Fruit fly (Drosophila melanogaster) whole organism, embryonic: ENCODE results near the gene Ccz1.

ENCODE experiments used
- Awh ChIP-seq: fragments of 200-800 bp; sonication (Bioruptor generic); IDR thresholded peaks from 2 replicates; pipeline ENCODE4, ENCODE4 v1.3.6; 2022; ENCODE audit warnings: missing biosample characterization, missing genetic modification characterization
- CG10209 ChIP-seq: fragments of 200-800 bp; sonication (Bioruptor generic); optimal IDR thresholded peaks from 3 replicates; lab custom pipeline; 2017; ENCODE audit warnings: missing biosample characterization, mild to moderate bottlenecking, missing genetic modification characterization, missing genetic modification reagents
- CG10267 ChIP-seq: fragments of 200-800 bp; sonication (Bioruptor generic); optimal IDR thresholded peaks from 2 replicates; lab custom pipeline; 2018; ENCODE audit warnings: missing biosample characterization, mild to moderate bottlenecking, missing genetic modification characterization, moderate library complexity
- CG12219 ChIP-seq: fragments of 200-800 bp; sonication (Bioruptor generic); optimal IDR thresholded peaks from 3 replicates; lab custom pipeline; 2018; ENCODE audit warnings: missing biosample characterization, mild to moderate bottlenecking, missing genetic modification characterization
- CG14965 ChIP-seq: fragments of 200-800 bp; sonication (Bioruptor generic); optimal IDR thresholded peaks from 2 replicates; lab custom pipeline; 2016; ENCODE audit warnings: missing biosample characterization, missing genetic modification characterization, borderline replicate concordance
- CG17829 ChIP-seq: fragments of 200-800 bp; optimal IDR thresholded peaks from 2 replicates; lab custom pipeline; 2019; ENCODE audit warnings: missing biosample characterization, mild to moderate bottlenecking, missing genetic modification characterization, moderate library complexity
- CG2202 ChIP-seq: fragments of 200-800 bp; sonication (Bioruptor generic); optimal IDR thresholded peaks from 2 replicates; lab custom pipeline; 2018; ENCODE audit warnings: missing biosample characterization, mild to moderate bottlenecking, missing genetic modification characterization
- CG3407 ChIP-seq: fragments of 200-800 bp; sonication (Bioruptor generic); optimal IDR thresholded peaks from 2 replicates; lab custom pipeline; 2018; ENCODE audit warnings: missing biosample characterization, mild to moderate bottlenecking, missing genetic modification characterization
- CG34224 ChIP-seq: fragments of 200-800 bp; sonication (Bioruptor generic); IDR thresholded peaks from 3 replicates; pipeline ENCODE4 v1.3.6; 2022; ENCODE audit warnings: missing biosample characterization, missing genetic modification characterization; ENCODE audit not compliant: partially characterized antibody
- CG7372 ChIP-seq: fragments of 200-800 bp; sonication (Bioruptor generic); IDR thresholded peaks from 2 replicates; pipeline ENCODE4 v1.3.6; 2022; ENCODE audit warnings: missing biosample characterization, missing genetic modification characterization
- CG8359 ChIP-seq: fragments of 200-800 bp; sonication (Bioruptor generic); optimal IDR thresholded peaks from 2 replicates; lab custom pipeline; 2017; ENCODE audit warnings: missing biosample characterization, mild to moderate bottlenecking, missing genetic modification characterization, borderline replicate concordance
- CG9727 ChIP-seq: fragments of 200-800 bp; sonication (Bioruptor generic); optimal IDR thresholded peaks from 3 replicates; lab custom pipeline; 2017; ENCODE audit warnings: missing biosample characterization, mild to moderate bottlenecking, missing genetic modification characterization
- CTCF ChIP-seq: fragments of 200-800 bp; sonication (Bioruptor generic); optimal IDR thresholded peaks from 2 replicates; lab custom pipeline; 2017; ENCODE audit warnings: missing biosample characterization, mild to moderate bottlenecking, missing genetic modification characterization, moderate library complexity
- Camta ChIP-seq: fragments of 200-800 bp; sonication (Bioruptor generic); optimal IDR thresholded peaks from 2 replicates; lab custom pipeline; 2016; ENCODE audit warnings: missing biosample characterization, missing genetic modification characterization
- CkIIα-i1 ChIP-seq: fragments of 200-800 bp; sonication (Bioruptor generic); IDR thresholded peaks from 2 replicates; pipeline ENCODE4 v1.3.6; 2022; ENCODE audit warnings: missing biosample characterization, missing genetic modification characterization
- D19A ChIP-seq: fragments of 200-800 bp; optimal IDR thresholded peaks from 3 replicates; lab custom pipeline; 2019; ENCODE audit warnings: missing biosample characterization, mild to moderate bottlenecking, missing genetic modification characterization, moderate library complexity
- Dll ChIP-seq: fragments of 200-800 bp; sonication (Bioruptor generic); IDR thresholded peaks from 4 replicates; pipeline ENCODE4 v1.3.6; 2022; ENCODE audit warnings: missing biosample characterization, missing genetic modification characterization; ENCODE audit not compliant: partially characterized antibody
- Fer2 ChIP-seq: fragments of 200-800 bp; sonication (Bioruptor generic); optimal IDR thresholded peaks from 2 replicates; lab custom pipeline; 2018; ENCODE audit warnings: missing biosample characterization, mild to moderate bottlenecking, missing genetic modification characterization, moderate library complexity
- HLHmδ ChIP-seq: fragments of 200-800 bp; sonication (Bioruptor generic); optimal IDR thresholded peaks from 2 replicates; lab custom pipeline; 2018; ENCODE audit warnings: missing biosample characterization, mild to moderate bottlenecking, missing genetic modification characterization, moderate library complexity
- Lhr ChIP-seq: fragments of 200-800 bp; sonication (Bioruptor generic); optimal IDR thresholded peaks from 3 replicates; lab custom pipeline; 2017; ENCODE audit warnings: mild to moderate bottlenecking, missing biosample characterization, missing genetic modification reagents, missing genetic modification characterization
- MESR4 ChIP-seq: fragments of 200-800 bp; sonication (Bioruptor generic); optimal IDR thresholded peaks from 2 replicates; lab custom pipeline; 2018; ENCODE audit warnings: missing biosample characterization, mild to moderate bottlenecking, missing genetic modification characterization, moderate library complexity
- Med ChIP-seq: fragments of 200-800 bp; sonication (Bioruptor generic); peaks from one replicate; lab custom pipeline; 2016; ENCODE audit warnings: missing biosample characterization, missing genetic modification characterization, mild to moderate bottlenecking, inconsistent platforms, moderate library complexity
- NK7.1 ChIP-seq: fragments of 200-800 bp; sonication (Bioruptor generic); optimal IDR thresholded peaks from 3 replicates; lab custom pipeline; 2016; ENCODE audit warnings: missing biosample characterization, missing genetic modification characterization
- Sox100B ChIP-seq: fragments of 200-800 bp; sonication (Bioruptor generic); optimal IDR thresholded peaks from 3 replicates; lab custom pipeline; 2018; ENCODE audit warnings: missing biosample characterization, mild to moderate bottlenecking, missing genetic modification characterization
- Xrp1 ChIP-seq: fragments of 200-800 bp; sonication (Bioruptor generic); IDR thresholded peaks from 2 replicates; pipeline ENCODE4 v1.3.6; 2022; ENCODE audit warnings: missing biosample characterization, missing genetic modification characterization
- abd-A ChIP-seq: fragments of 200-800 bp; sonication (Bioruptor generic); optimal IDR thresholded peaks from 3 replicates; lab custom pipeline; 2019; ENCODE audit warnings: missing biosample characterization, mild to moderate bottlenecking, missing genetic modification characterization, moderate library complexity
- al ChIP-seq: fragments of 200-800 bp; sonication (Bioruptor generic); IDR thresholded peaks from 2 replicates; pipeline ENCODE4 v1.3.6; 2022; ENCODE audit warnings: missing biosample characterization, missing genetic modification characterization
- chinmo ChIP-seq: fragments of 200-800 bp; sonication (Bioruptor generic); IDR thresholded peaks from 4 replicates; pipeline ENCODE4 v1.3.6; 2022; ENCODE audit warnings: missing biosample characterization, missing genetic modification characterization; ENCODE audit not compliant: partially characterized antibody
- crol ChIP-seq: fragments of 200-800 bp; sonication (Bioruptor generic); IDR thresholded peaks from 2 replicates; pipeline ENCODE4 v1.3.6; 2022; ENCODE audit warnings: missing biosample characterization, missing genetic modification characterization
- crp ChIP-seq, 2 experiments: fragments of 200-800 bp; sonication (Bioruptor generic); optimal IDR thresholded peaks; 2 replicates in 1 of 2; 3 replicates in 1 of 2; lab custom pipeline; 2017; ENCODE audit warnings: missing biosample characterization in 2 of 2, missing genetic modification characterization in 2 of 2, mild to moderate bottlenecking in 1 of 2, moderate library complexity in 1 of 2
- dpn ChIP-seq, 2 experiments: fragments of 200-800 bp; sonication (Bioruptor generic); optimal IDR thresholded peaks; 3 replicates each; lab custom pipeline; 2016; ENCODE audit warnings: missing biosample characterization in 2 of 2, missing genetic modification characterization in 2 of 2
- esg ChIP-seq: fragments of 200-800 bp; sonication (Bioruptor generic); conservative IDR thresholded peaks from 2 replicates; pipeline ENCODE4 v1.3.6; 2022; ENCODE audit warnings: missing biosample characterization, missing genetic modification characterization
- eve ChIP-seq, 2 experiments: fragments of >200 bp; optimal IDR thresholded peaks; 2 replicates each; lab custom pipeline; 2017; ENCODE audit warnings: missing biosample characterization in 2 of 2, missing genetic modification characterization in 2 of 2
- fd102C ChIP-seq: fragments of 200-800 bp; sonication (Bioruptor generic); optimal IDR thresholded peaks from 2 replicates; lab custom pipeline; 2018; ENCODE audit warnings: missing biosample characterization, mild to moderate bottlenecking, missing genetic modification characterization, moderate library complexity
- gcm ChIP-seq: fragments of 200-800 bp; sonication (Bioruptor generic); optimal IDR thresholded peaks from 2 replicates; lab custom pipeline; 2019; ENCODE audit warnings: missing biosample characterization, mild to moderate bottlenecking, missing genetic modification characterization, moderate library complexity
- gcm2 ChIP-seq: fragments of 200-800 bp; sonication (Bioruptor generic); optimal IDR thresholded peaks from 2 replicates; lab custom pipeline; 2016; ENCODE audit warnings: missing biosample characterization, missing genetic modification characterization
- gem ChIP-seq: fragments of 200-800 bp; sonication (Bioruptor generic); optimal IDR thresholded peaks from 2 replicates; lab custom pipeline; 2019; ENCODE audit warnings: missing biosample characterization, mild to moderate bottlenecking, missing genetic modification characterization, moderate library complexity
- ind ChIP-seq: fragments of 200-800 bp; sonication (Bioruptor generic); optimal IDR thresholded peaks from 3 replicates; lab custom pipeline; 2016; ENCODE audit warnings: missing biosample characterization, missing genetic modification characterization
- nau ChIP-seq: fragments of 200-800 bp; sonication (Bioruptor generic); optimal IDR thresholded peaks from 3 replicates; lab custom pipeline; 2017; ENCODE audit warnings: missing biosample characterization, mild to moderate bottlenecking, missing genetic modification characterization, missing genetic modification reagents
- oc ChIP-seq: fragments of 200-800 bp; sonication (Bioruptor generic); optimal IDR thresholded peaks from 2 replicates; lab custom pipeline; 2018; ENCODE audit warnings: missing biosample characterization, mild to moderate bottlenecking, missing genetic modification characterization, moderate library complexity
- onecut ChIP-seq: fragments of 200-800 bp; sonication (Bioruptor generic); IDR thresholded peaks from 2 replicates; pipeline ENCODE4 v1.3.6; 2022; ENCODE audit warnings: missing biosample characterization, missing genetic modification characterization
- ssp ChIP-seq: fragments of 200-800 bp; sonication (Bioruptor generic); IDR thresholded peaks from 2 replicates; pipeline ENCODE4 v1.3.6; 2022; ENCODE audit warnings: missing biosample characterization, missing genetic modification characterization
- stc ChIP-seq: fragments of 200-800 bp; sonication (Bioruptor generic); IDR thresholded peaks from 2 replicates; pipeline ENCODE4 v1.3.6; 2022; ENCODE audit warnings: missing biosample characterization, missing genetic modification characterization
- tio ChIP-seq: fragments of 200-800 bp; sonication (Bioruptor generic); optimal IDR thresholded peaks from 2 replicates; lab custom pipeline; 2017; ENCODE audit warnings: missing biosample characterization, missing genetic modification characterization, inconsistent platforms
- vvl ChIP-seq: fragments of 200-800 bp; sonication (Bioruptor generic); IDR thresholded peaks from 2 replicates; pipeline ENCODE4 v1.3.6; 2022; ENCODE audit warnings: missing biosample characterization, missing genetic modification characterization
- zen ChIP-seq: fragments of 200-800 bp; sonication (Bioruptor generic); optimal IDR thresholded peaks from 3 replicates; lab custom pipeline; 2018; ENCODE audit warnings: missing biosample characterization, mild to moderate bottlenecking, missing genetic modification characterization, moderate library complexity
- zf30C ChIP-seq: fragments of 200-800 bp; sonication (Bioruptor generic); optimal IDR thresholded peaks from 3 replicates; lab custom pipeline; 2018; ENCODE audit warnings: missing biosample characterization, mild to moderate bottlenecking, missing genetic modification characterization

The Ccz1 gene

DNA sequence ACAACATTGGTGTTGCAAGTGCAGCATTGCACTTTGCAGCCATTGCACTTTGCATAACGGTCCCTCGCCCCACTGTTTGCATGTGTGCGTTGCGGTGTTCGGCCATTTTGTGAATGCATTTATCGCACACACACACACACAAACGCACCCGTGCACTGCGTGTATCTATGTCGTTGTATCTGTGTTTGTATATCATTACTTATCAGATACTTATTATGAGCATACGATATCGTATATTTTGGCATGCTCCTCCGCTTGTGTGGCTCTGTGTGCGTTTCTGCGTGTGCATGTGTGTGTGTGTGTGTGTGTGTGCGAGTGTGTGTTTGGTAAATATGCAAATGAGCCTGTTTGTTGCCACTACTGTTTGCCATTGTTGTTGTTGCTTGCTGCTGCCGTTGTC, 22.1 kb downstream of the Ccz1 start (continued):
- TF ChIP-seq Dll (GFP tag; lab: Robert Waterston, UW) (0 out of 4 replicates have a peak, but pooled peaks have one; percentile 16), crp (GFP tag; optimal IDR thresholded peaks at IDR 0.05; lab: Kevin White, UChicago) (no peak), HLHmδ (peak; percentile 7), Xrp1 (GFP tag; lab: Robert Waterston, UW) (no peak)

DNA sequence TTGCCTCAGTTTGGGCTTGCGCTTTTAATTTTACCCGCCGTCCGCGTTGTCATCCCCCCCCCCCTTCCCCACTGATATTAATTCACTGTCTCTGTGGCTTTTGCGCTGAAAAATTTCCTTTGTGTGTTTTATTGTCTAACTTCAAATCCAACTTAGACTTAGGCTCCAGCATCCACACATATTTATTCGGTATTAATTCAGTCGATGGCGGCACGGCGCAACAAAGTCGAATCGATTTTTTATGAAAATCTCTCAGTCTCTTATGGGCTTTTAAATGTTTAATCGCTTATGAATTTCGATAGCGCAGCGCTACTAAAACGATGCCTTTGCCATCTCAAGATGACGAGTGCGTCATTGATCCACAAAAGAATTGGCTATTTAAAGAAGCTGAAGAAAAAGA, 23.0 kb downstream of the Ccz1 start:
- TF ChIP-seq onecut (GFP tag; lab: Robert Waterston, UW) (peak; percentile 37), chinmo (0 out of 4 replicates have a peak, but pooled peaks have one; percentile 60), Awh (GFP tag; lab: Robert Waterston, UW) (peak; percentile 67; the same call in 1 of the 2 replicates), crol (GFP tag; lab: Robert Waterston, UW) (peak; percentile 49; the same call in 1 of the 2 replicates), abd-A (tag; lab: Kevin White, UChicago) (peak; percentile 57), Camta (GFP tag; lab: Kevin White, UChicago) (no peak), eve (GFP tag; optimal IDR thresholded peaks at IDR 0.05; lab: Kevin White, UChicago) (peak in 1 of 2 experiments; percentile 23), oc (tag; lab: Kevin White, UChicago) (peak; percentile 51), CG8359 (GFP tag; lab: Kevin White, UChicago) (no peak), vvl (GFP tag; lab: Robert Waterston, UW) (peak; percentile 55), CG34224 (no peak)

DNA sequence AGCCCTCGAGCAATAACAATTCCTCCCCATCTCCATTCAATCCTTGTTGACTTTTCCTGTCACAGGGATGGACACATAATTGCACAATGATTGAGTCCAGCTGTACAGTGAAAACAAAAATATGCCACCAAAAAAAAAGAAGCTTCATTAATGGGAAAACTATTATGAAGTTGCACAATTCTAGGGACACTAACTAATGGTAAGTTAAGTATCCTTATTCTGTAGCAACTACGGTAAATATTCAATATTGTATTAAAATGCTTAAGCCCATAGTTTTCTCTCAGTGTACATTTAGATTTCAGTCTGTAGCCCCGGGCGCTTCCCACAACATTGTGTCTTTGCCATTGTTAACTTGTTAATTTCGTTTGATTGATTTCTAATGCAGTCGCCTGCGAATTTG, 24.0 kb downstream of the Ccz1 start:
- TF ChIP-seq Sox100B (GFP tag; lab: Kevin White, UChicago) (peak; percentile 21), ind (GFP tag; lab: Kevin White, UChicago) (no peak), Fer2 (tag; lab: Kevin White, UChicago) (no peak), CG2202 (peak; percentile 35), Med (peak; percentile 64), stc (GFP tag; lab: Robert Waterston, UW) (peak; percentile 31; the same call in 1 of the 2 replicates), NK7.1 (GFP tag; lab: Kevin White, UChicago) (no peak), gcm (GFP tag; lab: Kevin White, UChicago) (peak; percentile 22), CG9727 (GFP tag; lab: Kevin White, UChicago) (peak; percentile 65), zf30C (GFP tag; lab: Kevin White, UChicago) (peak; percentile 62), gcm2 (GFP tag; lab: Kevin White, UChicago) (no peak), D19A (tag; lab: Kevin White, UChicago) (peak; percentile 26), CG7372 (GFP tag; lab: Robert Waterston, UW) (0 out of 2 replicates have a peak, but pooled peaks have one; percentile 17), CG10267 (tag; lab: Kevin White, UChicago) (peak; percentile 39), CkIIα-i1 (no peak), fd102C (GFP tag; lab: Kevin White, UChicago) (peak; percentile 36), ssp (GFP tag; lab: Robert Waterston, UW) (peak; percentile 24; the same call in 1 of the 2 replicates), zen (tag; lab: Kevin White, UChicago) (peak; percentile 41), CG10209 (GFP tag; lab: Kevin White, UChicago) (peak; percentile 25), esg (0 out of 2 replicates have a peak, but pooled peaks have one; percentile 18), CG12219 (GFP tag; lab: Kevin White, UChicago) (peak; percentile 26), tio (peak; percentile 56), MESR4 (no peak), al (GFP tag; lab: Robert Waterston, UW) (no peak), Camta (GFP tag; lab: Kevin White, UChicago) (no peak), CG14965 (GFP tag; lab: Kevin White, UChicago) (peak; percentile 7), gem (peak; percentile 72), nau (no peak), CG3407 (peak; percentile 44), CTCF (GFP tag; lab: Kevin White, UChicago) (no peak), Lhr (GFP tag; lab: Kevin White, UChicago) (peak; percentile 3), CG17829 (tag; lab: Kevin White, UChicago) (peak; percentile 69), dpn (GFP tag; optimal IDR thresholded peaks at IDR 0.05; lab: Kevin White, UChicago) (peak in 1 of 2 experiments; percentile 22)
